Worm (Caenorhabditis elegans) whole organism, midembryonic: ENCODE measurements around the gene gln-2.

Experiments
- flt-1 ChIP-seq: fragments of 200-800 bp; sonication (Bioruptor generic); IDR thresholded peaks from 2 replicates; pipeline ENCODE4 v1.3.6; 2022; ENCODE audit warnings: missing genetic modification characterization, missing compliant biosample characterization
- ztf-29 ChIP-seq: fragments of 200-800 bp; sonication (Bioruptor generic); IDR thresholded peaks from 2 replicates; pipeline ENCODE4 v1.3.6; 2022; ENCODE audit warnings: missing genetic modification reagents, missing genetic modification characterization, missing compliant biosample characterization

DNA sequence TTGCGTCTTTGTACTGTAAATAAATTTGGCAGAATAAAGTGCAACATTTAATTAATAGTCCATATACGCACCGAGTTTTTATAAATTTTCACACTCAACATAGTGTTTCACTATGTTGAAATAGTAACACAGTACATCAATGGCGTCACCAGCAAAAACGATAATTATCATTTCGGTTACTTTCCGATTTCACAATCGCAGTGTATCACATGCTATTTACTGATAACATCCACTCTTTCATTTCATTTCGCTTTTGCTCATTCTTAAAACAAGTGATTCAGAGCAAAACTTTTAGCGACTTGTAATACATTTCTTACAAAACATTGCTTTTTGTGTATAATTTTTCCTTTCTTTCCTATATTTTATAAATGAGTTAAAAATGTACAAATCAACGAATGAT is 30.9 kb downstream of the gln-2 start, which contains the start of gene cbp-3:
- TF ChIP-seq ztf-29 (GFP tag; lab: Robert Waterston, UW) = no peak
- no peak for TF ChIP-seq flt-1
